Worm (Caenorhabditis elegans) whole organism, early embryonic: ENCODE measurements around the gene asd-1.

Experiments used
- ama-1 ChIP-seq: fragments of 150-350 bp; optimal IDR thresholded peaks from 2 replicates; lab custom pipeline; 2014
- ceh-13 ChIP-seq: fragments of 200-800 bp; sonication (Bioruptor generic); optimal IDR thresholded peaks from 2 replicates; lab custom pipeline; 2018; ENCODE audit warnings: mild to moderate bottlenecking, missing genetic modification characterization, missing compliant biosample characterization
- scrt-1 ChIP-seq: fragments of 200-800 bp; sonication (Bioruptor generic); IDR thresholded peaks from 2 replicates; pipeline ENCODE4 v1.3.6; 2022; ENCODE audit warnings: missing genetic modification characterization, missing compliant biosample characterization
- tbx-37 ChIP-seq: fragments of 200-800 bp; sonication (Bioruptor generic); conservative IDR thresholded peaks from 2 replicates; pipeline ENCODE4 v1.3.6; 2022; ENCODE audit warnings: missing genetic modification reagents, missing genetic modification characterization, missing compliant biosample characterization

- TF ChIP-seq ceh-13 (no peak), scrt-1 (GFP tag; lab: Robert Waterston, UW) (no peak), ama-1 (lab: Kevin White, UChicago) (no peak), tbx-37 (GFP tag; lab: Robert Waterston, UW) (no peak)
Observed at ce11 chrIII:4243461-4243860, 46.4 kb downstream of the asd-1 start, which contains the start of gene mrpl-21.
